Fruit fly (Drosophila melanogaster) whole organism, pupa: ENCODE results near the gene Mettl14.

ENCODE experiments used
- CG10348 ChIP-seq: fragments of 200-800 bp; sonication (Bioruptor generic); IDR thresholded peaks from 2 replicates; pipeline ENCODE4 v1.3.6; 2022; ENCODE audit warnings: missing biosample characterization, missing genetic modification characterization
- CG12605 ChIP-seq: fragments of 200-800 bp; sonication (Bioruptor generic); IDR thresholded peaks from 2 replicates; pipeline ENCODE4 v1.3.6; 2022; ENCODE audit warnings: missing biosample characterization, missing genetic modification characterization
- CG13204 ChIP-seq: fragments of 200-800 bp; sonication (Bioruptor generic); optimal IDR thresholded peaks from 2 replicates; lab custom pipeline; 2018; ENCODE audit warnings: missing biosample characterization, mild to moderate bottlenecking, missing genetic modification characterization, moderate library complexity
- CG14655 ChIP-seq: fragments of 200-800 bp; sonication (Bioruptor generic); optimal IDR thresholded peaks from 3 replicates; lab custom pipeline; 2017; ENCODE audit warnings: mild to moderate bottlenecking, missing biosample characterization, missing genetic modification reagents, missing genetic modification characterization
- CG15710 ChIP-seq: fragments of 200-800 bp; sonication (Bioruptor generic); optimal IDR thresholded peaks from 2 replicates; lab custom pipeline; 2018; ENCODE audit warnings: missing biosample characterization, mild to moderate bottlenecking, missing genetic modification characterization, moderate library complexity
- CG17806 ChIP-seq: fragments of 200-800 bp; sonication (Bioruptor generic); optimal IDR thresholded peaks from 2 replicates; lab custom pipeline; 2018; ENCODE audit warnings: missing biosample characterization, mild to moderate bottlenecking, missing genetic modification characterization, moderate library complexity
- CG32121 ChIP-seq: fragments of 200-800 bp; sonication (Bioruptor generic); IDR thresholded peaks from 2 replicates; pipeline ENCODE4 v1.3.6; 2022; ENCODE audit warnings: missing biosample characterization, missing genetic modification characterization
- CG34367 ChIP-seq: fragments of 200-800 bp; sonication (Bioruptor generic); optimal IDR thresholded peaks from 2 replicates; lab custom pipeline; 2018; ENCODE audit warnings: missing biosample characterization, mild to moderate bottlenecking, missing genetic modification characterization
- CG4496 ChIP-seq: fragments of 200-800 bp; sonication (Bioruptor generic); IDR thresholded peaks from 3 replicates; pipeline ENCODE4 v1.3.6; 2022; ENCODE audit warnings: missing biosample characterization, missing genetic modification characterization
- CG8159 ChIP-seq: fragments of 200-800 bp; sonication (Bioruptor generic); optimal IDR thresholded peaks from 3 replicates; lab custom pipeline; 2018; ENCODE audit warnings: missing biosample characterization, mild to moderate bottlenecking, missing genetic modification characterization, moderate library complexity
- CG8301 ChIP-seq: fragments of 200-800 bp; sonication (Bioruptor generic); optimal IDR thresholded peaks from 2 replicates; lab custom pipeline; 2018; ENCODE audit warnings: missing biosample characterization, mild to moderate bottlenecking, missing genetic modification characterization
- CG9948 ChIP-seq: fragments of 200-800 bp; sonication (Bioruptor generic); optimal IDR thresholded peaks from 2 replicates; lab custom pipeline; 2018; ENCODE audit warnings: missing biosample characterization, mild to moderate bottlenecking, missing genetic modification characterization, moderate library complexity
- D1 ChIP-seq: fragments of 200-800 bp; sonication (Bioruptor generic); optimal IDR thresholded peaks from 2 replicates; lab custom pipeline; 2018; ENCODE audit warnings: missing biosample characterization, mild to moderate bottlenecking, missing genetic modification characterization, moderate library complexity
- EcR ChIP-seq: fragments of 200-800 bp; sonication (Bioruptor generic); optimal IDR thresholded peaks from 3 replicates; lab custom pipeline; 2019; ENCODE audit warnings: missing biosample characterization, missing genetic modification characterization, mild to moderate bottlenecking, moderate library complexity, missing genetic modification reagents
- Ets98B ChIP-seq: fragments of 200-800 bp; sonication (Bioruptor generic); IDR thresholded peaks from 2 replicates; pipeline ENCODE4 v1.3.6; 2022; ENCODE audit warnings: missing biosample characterization, missing genetic modification characterization
- Pif1A ChIP-seq: fragments of 200-800 bp; sonication (Bioruptor generic); optimal IDR thresholded peaks from 3 replicates; lab custom pipeline; 2016; ENCODE audit warnings: missing biosample characterization, missing genetic modification characterization
- Pif1B ChIP-seq: fragments of 200-800 bp; sonication (Bioruptor generic); optimal IDR thresholded peaks from 3 replicates; lab custom pipeline; 2016; ENCODE audit warnings: missing biosample characterization, missing genetic modification characterization
- Snoo ChIP-seq: fragments of 200-800 bp; sonication (Bioruptor generic); optimal IDR thresholded peaks from 3 replicates; lab custom pipeline; 2017; ENCODE audit warnings: missing biosample characterization, mild to moderate bottlenecking, missing genetic modification characterization, inconsistent platforms
- fd96Ca ChIP-seq: fragments of 200-800 bp; sonication (Bioruptor generic); IDR thresholded peaks from 3 replicates; pipeline ENCODE4 v1.3.6; 2022; ENCODE audit warnings: missing biosample characterization, missing genetic modification characterization
- gl ChIP-seq: fragments of 200-800 bp; sonication (Bioruptor generic); optimal IDR thresholded peaks from 2 replicates; lab custom pipeline; 2018; ENCODE audit warnings: missing biosample characterization, mild to moderate bottlenecking, missing genetic modification characterization
- rn ChIP-seq: fragments of 200-800 bp; sonication (Bioruptor generic); IDR thresholded peaks from 2 replicates; pipeline ENCODE4 v1.3.6; 2022; ENCODE audit warnings: missing biosample characterization, missing genetic modification characterization

Gene Mettl14

DNA sequence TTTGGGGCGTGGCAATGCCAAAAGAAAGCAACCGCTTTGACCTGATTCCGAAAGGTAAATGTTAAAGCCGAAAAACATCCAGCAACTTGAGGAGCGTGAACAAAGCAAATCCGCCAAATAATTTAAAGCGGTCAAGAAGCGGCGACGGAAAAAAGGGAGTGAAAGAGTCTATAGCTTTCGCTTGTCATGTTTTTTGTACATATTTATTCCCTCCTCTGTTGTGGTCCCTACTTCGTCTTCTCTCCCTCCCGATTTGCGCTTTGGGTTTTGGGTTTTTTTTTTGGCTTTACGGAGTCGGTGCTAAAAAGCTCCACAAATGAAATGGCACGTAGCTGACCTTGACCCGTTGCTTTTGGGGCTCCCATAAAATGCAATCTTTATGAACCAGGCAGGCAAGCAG, 34.1 kb upstream of the Mettl14 start:
- TF ChIP-seq CG4496 (GFP tag; lab: Robert Waterston, UW) (no peak), CG14655 (GFP tag; lab: Kevin White, UChicago) (no peak), Ets98B (no peak), CG8159 (no peak), gl (tag; lab: Kevin White, UChicago) (no peak), CG13204 (no peak), CG34367 (tag; lab: Kevin White, UChicago) (no peak), CG8301 (no peak), CG17806 (tag; lab: Kevin White, UChicago) (no peak), D1 (no peak), CG9948 (tag; lab: Kevin White, UChicago) (no peak), CG10348 (no peak)

- TF ChIP-seq rn (GFP tag; lab: Robert Waterston, UW): peak; percentile 42; the same call in 1 of the 2 replicates
- peak; percentile 74 for TF ChIP-seq CG15710
- TF ChIP-seq CG10348: no peak
- no peak for TF ChIP-seq gl (tag; lab: Kevin White, UChicago)
- TF ChIP-seq CG8159: peak; percentile 79
- no peak for TF ChIP-seq CG13204
- TF ChIP-seq CG4496 (GFP tag; lab: Robert Waterston, UW): peak; percentile 79
- TF ChIP-seq EcR (GFP tag; lab: Kevin White, UChicago): no peak
- TF ChIP-seq CG12605: peak; percentile 82
- TF ChIP-seq CG17806 (tag; lab: Kevin White, UChicago): peak; percentile 77
- peak; percentile 74 for TF ChIP-seq CG32121 (GFP tag; lab: Robert Waterston, UW)
- TF ChIP-seq fd96Ca (GFP tag; lab: Robert Waterston, UW): no peak
- TF ChIP-seq CG14655 (GFP tag; lab: Kevin White, UChicago): peak; percentile 80
- peak; percentile 75 for TF ChIP-seq CG8301
- peak; percentile 49 for TF ChIP-seq Pif1A
- peak; percentile 30 for TF ChIP-seq Snoo (tag; lab: Kevin White, UChicago)
- peak; percentile 64 for TF ChIP-seq CG34367 (tag; lab: Kevin White, UChicago)
- TF ChIP-seq D1: peak; percentile 22
- TF ChIP-seq Ets98B: peak; percentile 51
- peak; percentile 35 for TF ChIP-seq Pif1B (GFP tag; lab: Kevin White, UChicago)
- peak; percentile 72 for TF ChIP-seq CG9948 (tag; lab: Kevin White, UChicago)
These were observed 33.2 kb upstream of the Mettl14 start for dm6 chr2L:8274958-8275584.

dm6 chr2L:8276287-8276686, 31.9 kb upstream of the Mettl14 start:
- TF ChIP-seq gl (tag; lab: Kevin White, UChicago) (no peak), CG4496 (GFP tag; lab: Robert Waterston, UW) (no peak), Snoo (tag; lab: Kevin White, UChicago) (no peak), D1 (no peak)

- no peak for TF ChIP-seq Pif1B (GFP tag; lab: Kevin White, UChicago)
- TF ChIP-seq CG10348: no peak
- no peak for TF ChIP-seq CG15710
- TF ChIP-seq CG8301: no peak
- no peak for TF ChIP-seq CG4496 (GFP tag; lab: Robert Waterston, UW)
- no peak for TF ChIP-seq CG34367 (tag; lab: Kevin White, UChicago)
- no peak for TF ChIP-seq CG9948 (tag; lab: Kevin White, UChicago)
- no peak for TF ChIP-seq EcR (GFP tag; lab: Kevin White, UChicago)
- no peak for TF ChIP-seq D1
These were observed 31.3 kb upstream of the Mettl14 start for dm6 chr2L:8276880-8277279.

dm6 chr2L:8277561-8278201, 30.5 kb upstream of the Mettl14 start:
- TF ChIP-seq CG8159: peak; percentile 98
- peak; percentile 93 for TF ChIP-seq CG10348
- peak; percentile 99 for TF ChIP-seq Ets98B
- TF ChIP-seq Snoo (tag; lab: Kevin White, UChicago): peak; percentile 99
- peak; percentile 97 for TF ChIP-seq CG34367 (tag; lab: Kevin White, UChicago)
- TF ChIP-seq CG17806 (tag; lab: Kevin White, UChicago): peak; percentile 99
- peak; percentile 81 for TF ChIP-seq EcR (GFP tag; lab: Kevin White, UChicago)
- TF ChIP-seq rn (GFP tag; lab: Robert Waterston, UW): peak; percentile 99
- TF ChIP-seq fd96Ca (GFP tag; lab: Robert Waterston, UW): peak; percentile 98
- peak; percentile 99 for TF ChIP-seq CG14655 (GFP tag; lab: Kevin White, UChicago)
- TF ChIP-seq CG8301: peak; percentile 98
- TF ChIP-seq CG9948 (tag; lab: Kevin White, UChicago): peak; percentile 98
- TF ChIP-seq Pif1B (GFP tag; lab: Kevin White, UChicago): peak; percentile 100
- TF ChIP-seq CG13204: peak; percentile 92
- TF ChIP-seq CG32121 (GFP tag; lab: Robert Waterston, UW): peak; percentile 100
- peak; percentile 98 for TF ChIP-seq D1
- TF ChIP-seq Pif1A: peak; percentile 99
- TF ChIP-seq gl (tag; lab: Kevin White, UChicago): peak; percentile 93
- peak; percentile 98 for TF ChIP-seq CG15710
- peak; percentile 100 for TF ChIP-seq CG12605
- peak; percentile 99 for TF ChIP-seq CG4496 (GFP tag; lab: Robert Waterston, UW)
